Worm (Caenorhabditis elegans) whole organism, L2 larva: ENCODE measurements around the gene F49C12.15.
A peak's percentile ranks its signal among the peaks of the same experiment; 100 is the strongest.

Experiments
- C34F6.9 ChIP-seq: fragments of 150-350 bp; optimal IDR thresholded peaks from 2 replicates; lab custom pipeline; 2014; ENCODE audit warnings: missing biosample characterization, missing genetic modification characterization
- F13H6.1 ChIP-seq: sonication (generic microtip); optimal IDR thresholded peaks from 2 replicates; lab custom pipeline; 2016; ENCODE audit warnings: missing genetic modification characterization, missing compliant biosample characterization
- Y55F3AM.14 ChIP-seq: fragments of 200-800 bp; sonication (Bioruptor generic); optimal IDR thresholded peaks from 2 replicates; lab custom pipeline; 2018; ENCODE audit warnings: mild to moderate bottlenecking, missing genetic modification characterization, missing compliant biosample characterization
- ZK546.5 ChIP-seq: sonication (generic microtip); optimal IDR thresholded peaks from 2 replicates; lab custom pipeline; 2017; ENCODE audit warnings: missing biosample characterization, missing genetic modification characterization
- aly-2 ChIP-seq: fragments of 150-350 bp; optimal IDR thresholded peaks from 2 replicates; lab custom pipeline; 2014; ENCODE audit warnings: missing biosample characterization, missing genetic modification characterization
- ama-1 ChIP-seq: fragments of 150-350 bp; optimal IDR thresholded peaks from 2 replicates; lab custom pipeline; 2018; ENCODE audit warnings: inconsistent platforms
- ceh-16 ChIP-seq: fragments of 150-350 bp; optimal IDR thresholded peaks from 2 replicates; lab custom pipeline; 2014; ENCODE audit warnings: missing biosample characterization, missing genetic modification characterization
- crh-2 ChIP-seq: sonication (generic microtip); optimal IDR thresholded peaks from 2 replicates; lab custom pipeline; 2017; ENCODE audit warnings: missing biosample characterization, missing genetic modification characterization
- elt-3 ChIP-seq: sonication (generic microtip); optimal IDR thresholded peaks from 2 replicates; lab custom pipeline; 2017; ENCODE audit warnings: missing biosample characterization, missing genetic modification characterization
- fos-1 ChIP-seq: fragments of 150-350 bp; optimal IDR thresholded peaks from 2 replicates; lab custom pipeline; 2014; ENCODE audit warnings: missing biosample characterization, missing genetic modification characterization
- gmeb-1 ChIP-seq: fragments of 150-350 bp; optimal IDR thresholded peaks from 2 replicates; lab custom pipeline; 2014; ENCODE audit warnings: missing biosample characterization, missing genetic modification characterization
- lin-11 ChIP-seq: fragments of 150-350 bp; sonication (generic microtip); optimal IDR thresholded peaks from 2 replicates; lab custom pipeline; 2014; ENCODE audit warnings: missing biosample characterization, missing genetic modification characterization, inconsistent platforms, mixed read lengths
- lin-13 ChIP-seq: fragments of 150-350 bp; optimal IDR thresholded peaks from 2 replicates; lab custom pipeline; 2014; ENCODE audit warnings: missing biosample characterization, missing genetic modification reagents, missing genetic modification characterization
- lin-39 ChIP-seq: fragments of 150-350 bp; optimal IDR thresholded peaks from 2 replicates; lab custom pipeline; 2014; ENCODE audit warnings: missing biosample characterization, missing genetic modification reagents, missing genetic modification characterization
- lsy-2 ChIP-seq, 2 experiments: fragments of 150-350 bp in 1 of 2; sonication (generic microtip) in 1 of 2; optimal IDR thresholded peaks; 2 replicates each; lab custom pipeline; 2014 to 2017; ENCODE audit warnings: missing biosample characterization in 2 of 2, missing genetic modification characterization in 2 of 2
- mbf-1 ChIP-seq: sonication (generic microtip); optimal IDR thresholded peaks from 2 replicates; lab custom pipeline; 2017; ENCODE audit warnings: missing biosample characterization, missing genetic modification characterization
- nhr-11 ChIP-seq: fragments of 150-350 bp; optimal IDR thresholded peaks from 2 replicates; lab custom pipeline; 2014; ENCODE audit warnings: missing biosample characterization, missing genetic modification characterization
- nhr-129 ChIP-seq: fragments of 150-350 bp; optimal IDR thresholded peaks from 2 replicates; lab custom pipeline; 2014; ENCODE audit warnings: missing biosample characterization, missing genetic modification characterization
- nhr-21 ChIP-seq: fragments of 150-350 bp; optimal IDR thresholded peaks from 2 replicates; lab custom pipeline; 2014; ENCODE audit warnings: missing biosample characterization, missing genetic modification characterization
- nhr-23 ChIP-seq: fragments of 150-350 bp; optimal IDR thresholded peaks from 2 replicates; lab custom pipeline; 2014; ENCODE audit warnings: missing biosample characterization, missing genetic modification reagents, missing genetic modification characterization
- nhr-6 ChIP-seq: fragments of 150-350 bp; optimal IDR thresholded peaks from 2 replicates; lab custom pipeline; 2014; ENCODE audit warnings: missing biosample characterization, missing genetic modification characterization
- nhr-77 ChIP-seq: fragments of 150-350 bp; optimal IDR thresholded peaks from 2 replicates; lab custom pipeline; 2014; ENCODE audit warnings: missing biosample characterization, missing genetic modification characterization
- peb-1 ChIP-seq: fragments of 150-350 bp; optimal IDR thresholded peaks from 2 replicates; lab custom pipeline; 2014; ENCODE audit warnings: missing biosample characterization, missing genetic modification characterization
- sem-4 ChIP-seq: fragments of 150-350 bp; optimal IDR thresholded peaks from 2 replicates; lab custom pipeline; 2014; ENCODE audit warnings: missing biosample characterization, missing genetic modification reagents, missing genetic modification characterization
- sma-3 ChIP-seq: sonication (generic microtip); optimal IDR thresholded peaks from 2 replicates; lab custom pipeline; 2016; ENCODE audit warnings: missing genetic modification reagents, missing genetic modification characterization, missing compliant biosample characterization
- sma-9 ChIP-seq, 2 experiments: fragments of 150-350 bp in 1 of 2; sonication (generic microtip) in 1 of 2; optimal IDR thresholded peaks; 2 replicates each; lab custom pipeline; 2014 to 2016; ENCODE audit warnings: missing genetic modification characterization in 2 of 2, mild to moderate bottlenecking in 1 of 2, missing biosample characterization in 1 of 2, missing compliant biosample characterization in 1 of 2, missing genetic modification reagents in 1 of 2, moderate library complexity in 1 of 2
- unc-55 ChIP-seq: fragments of 150-350 bp; sonication (generic microtip); optimal IDR thresholded peaks from 3 replicates; lab custom pipeline; 2014; ENCODE audit warnings: missing biosample characterization, missing genetic modification reagents, missing genetic modification characterization
- zag-1 ChIP-seq: fragments of 150-350 bp; optimal IDR thresholded peaks from 2 replicates; lab custom pipeline; 2014; ENCODE audit warnings: missing biosample characterization, missing genetic modification characterization
- ztf-1 ChIP-seq: fragments of 200-800 bp; sonication (Bioruptor generic); conservative IDR thresholded peaks from 2 replicates; pipeline ENCODE4 v1.3.6; 2022; ENCODE audit warnings: missing genetic modification characterization, missing compliant biosample characterization
- ztf-4 ChIP-seq: fragments of 150-350 bp; optimal IDR thresholded peaks from 2 replicates; lab custom pipeline; 2014; ENCODE audit warnings: missing biosample characterization, missing genetic modification characterization

Gene F49C12.15

DNA sequence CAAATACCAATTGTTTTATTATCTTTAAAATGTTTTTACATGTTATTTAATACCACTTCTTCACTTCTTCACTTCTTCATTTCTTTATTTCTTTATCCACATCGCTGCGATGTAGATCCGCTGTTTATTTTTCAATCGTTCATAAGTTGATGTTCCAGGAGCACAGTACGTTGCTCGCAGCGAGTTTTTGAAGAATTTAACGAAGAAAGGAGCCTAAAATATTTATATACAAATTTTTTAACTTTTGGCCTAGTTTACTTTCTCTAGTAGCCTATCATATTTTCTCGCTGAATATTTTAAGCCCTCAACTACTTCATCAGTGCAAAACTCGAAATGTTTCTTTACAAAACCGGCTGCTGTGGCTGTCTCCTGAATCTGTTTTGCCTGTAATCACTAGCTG, 6.1 kb upstream of the F49C12.15 start:
- TF ChIP-seq Y55F3AM.14 (GFP tag; lab: Kevin White, UChicago): no peak
- no peak for TF ChIP-seq nhr-11 (tag; lab: Kevin White, UChicago)
- TF ChIP-seq zag-1 (tag; lab: Kevin White, UChicago): no peak
- no peak for TF ChIP-seq nhr-6
- TF ChIP-seq ZK546.5 (tag; lab: Kevin White, UChicago): no peak

- no peak for TF ChIP-seq nhr-6
- TF ChIP-seq lsy-2 (tag; optimal IDR thresholded peaks at IDR 0.05; lab: Kevin White, UChicago): no peak
Observed at ce11 chrIV:9319080-9319479, 5.2 kb upstream of the F49C12.15 start, which contains the start of the genes F49C12.11 and nemt-1. TSS of gene F49C12.11 (plus strand) at chrIV:9319380. TSS of gene nemt-1 (minus strand) at chrIV:9319439.

DNA sequence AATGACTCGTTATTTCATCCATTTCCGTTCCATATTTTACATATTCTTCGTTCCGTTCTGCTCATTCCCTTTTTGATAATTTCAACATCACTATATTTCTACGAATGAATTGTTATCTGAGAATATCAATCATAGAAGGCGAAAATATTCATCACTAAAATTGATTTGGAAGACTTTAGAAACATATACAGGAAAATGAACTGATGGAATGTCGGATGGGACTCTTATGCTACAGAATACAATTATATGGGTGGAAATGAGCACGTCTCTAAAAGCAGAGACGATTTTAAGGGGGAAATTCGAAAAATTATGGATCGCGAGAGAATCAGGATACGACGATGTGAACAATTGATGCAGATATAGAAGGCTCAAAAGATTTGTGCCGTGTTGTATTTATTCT, 4.2 kb upstream of the F49C12.15 start:
- no peak for TF ChIP-seq sma-9 (GFP tag; optimal IDR thresholded peaks at IDR 0.05; lab: Kevin White, UChicago)
- no peak for TF ChIP-seq sma-9 (tag; optimal IDR thresholded peaks at IDR 0.05; lab: Kevin White, UChicago)
- no peak for TF ChIP-seq C34F6.9 (tag; lab: Kevin White, UChicago)
- no peak for TF ChIP-seq lin-11 (tag; lab: Kevin White, UChicago)
- TF ChIP-seq unc-55 (GFP tag; lab: Kevin White, UChicago): no peak
- TF ChIP-seq ceh-16 (tag; lab: Kevin White, UChicago): no peak
- TF ChIP-seq lin-13 (GFP tag; lab: Kevin White, UChicago): no peak
- TF ChIP-seq sem-4 (tag; lab: Kevin White, UChicago): no peak
- TF ChIP-seq aly-2: no peak
- TF ChIP-seq nhr-129 (tag; lab: Kevin White, UChicago): no peak
- TF ChIP-seq ama-1 (lab: Kevin White, UChicago): no peak
- TF ChIP-seq nhr-21 (tag; lab: Kevin White, UChicago): no peak
- TF ChIP-seq sma-3 (GFP tag; lab: Kevin White, UChicago): no peak
- no peak for TF ChIP-seq gmeb-1 (tag; lab: Kevin White, UChicago)
- TF ChIP-seq lsy-2 (tag; optimal IDR thresholded peaks at IDR 0.05; lab: Kevin White, UChicago): no peak
- TF ChIP-seq F13H6.1 (tag; lab: Kevin White, UChicago): no peak

- peak; percentile 70 for TF ChIP-seq C34F6.9 (tag; lab: Kevin White, UChicago)
- TF ChIP-seq crh-2 (tag; lab: Kevin White, UChicago): peak; percentile 17
- no peak for TF ChIP-seq nhr-23 (tag; lab: Kevin White, UChicago)
- TF ChIP-seq lsy-2 (tag; optimal IDR thresholded peaks at IDR 0.05; lab: Kevin White, UChicago): peak in 1 of 2 experiments; percentile 56
- TF ChIP-seq unc-55 (GFP tag; lab: Kevin White, UChicago): peak; percentile 59
- no peak for TF ChIP-seq ztf-4
- TF ChIP-seq fos-1 (tag; lab: Kevin White, UChicago): peak; percentile 67
- peak; percentile 7 for TF ChIP-seq gmeb-1 (tag; lab: Kevin White, UChicago)
Observed at ce11 chrIV:9321039-9321851, 3.0 kb upstream of the F49C12.15 start, which contains the start of the genes F49C12.12 and vha-17. TSS of gene F49C12.12 (minus strand) at chrIV:9321089. TSS of gene vha-17 (plus strand) at chrIV:9321801.

DNA sequence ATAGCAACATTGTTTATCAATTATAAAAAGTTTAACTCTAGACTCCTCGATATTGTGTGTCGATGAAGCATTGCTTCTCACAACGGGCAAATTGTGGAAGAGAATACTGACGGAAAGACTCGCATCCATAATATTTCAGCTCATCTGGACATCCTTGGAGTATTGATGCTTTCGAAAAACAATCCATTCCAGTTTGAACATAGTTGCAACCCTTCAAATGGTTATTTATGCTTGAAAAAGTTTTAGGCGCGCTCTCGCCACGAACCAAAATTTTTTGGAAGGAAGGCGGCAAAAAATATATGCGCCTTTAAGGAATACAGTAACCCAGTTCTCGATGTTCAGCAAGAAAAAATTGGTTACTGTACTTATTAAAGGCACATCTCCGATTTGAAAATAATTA, 1.8 kb upstream of the F49C12.15 start:
- TF ChIP-seq sma-9 (GFP tag; optimal IDR thresholded peaks at IDR 0.05; lab: Kevin White, UChicago) (peak; percentile 37), sma-9 (tag; optimal IDR thresholded peaks at IDR 0.05; lab: Kevin White, UChicago) (no peak), crh-2 (tag; lab: Kevin White, UChicago) (peak; percentile 25), sma-3 (GFP tag; lab: Kevin White, UChicago) (peak; percentile 25), ama-1 (lab: Kevin White, UChicago) (peak; percentile 16), ztf-1 (no peak)
- TF ChIP-seq, all 48 proteins: peak for 4

ce11 chrIV:9327706-9328105, 3.5 kb downstream of the F49C12.15 start, which contains the start of gene clec-183:
TSS of gene clec-183 (plus strand) at chrIV:9328006.
- no peak for TF ChIP-seq ama-1 (lab: Kevin White, UChicago)
- no peak for TF ChIP-seq lin-13 (GFP tag; lab: Kevin White, UChicago)
- no peak for TF ChIP-seq peb-1 (tag; lab: Kevin White, UChicago)
- TF ChIP-seq lin-39 (tag; lab: Kevin White, UChicago): no peak
- TF ChIP-seq nhr-23 (tag; lab: Kevin White, UChicago): no peak
- no peak for TF ChIP-seq nhr-77
- TF ChIP-seq zag-1 (tag; lab: Kevin White, UChicago): no peak
- no peak for TF ChIP-seq sma-9 (GFP tag; optimal IDR thresholded peaks at IDR 0.05; lab: Kevin White, UChicago)
- TF ChIP-seq sma-9 (tag; optimal IDR thresholded peaks at IDR 0.05; lab: Kevin White, UChicago): no peak
- no peak for TF ChIP-seq mbf-1
- no peak for TF ChIP-seq elt-3 (tag; lab: Kevin White, UChicago)
- TF ChIP-seq C34F6.9 (tag; lab: Kevin White, UChicago): no peak
- TF ChIP-seq lsy-2 (tag; optimal IDR thresholded peaks at IDR 0.05; lab: Kevin White, UChicago): no peak
- TF ChIP-seq nhr-11 (tag; lab: Kevin White, UChicago): no peak
- TF ChIP-seq, all 48 proteins: peak for 0
